Fruit fly (Drosophila melanogaster) whole organism, embryonic: ENCODE measurements around the gene CG6830.
A peak's percentile ranks its signal among the peaks of the same experiment; 100 is the strongest.

Experiments
- Abd-B ChIP-seq: fragments of 200-800 bp; sonication (Bioruptor generic); optimal IDR thresholded peaks from 2 replicates; lab custom pipeline; 2018; ENCODE audit warnings: missing biosample characterization, mild to moderate bottlenecking, missing genetic modification characterization, moderate library complexity
- Atf-2 ChIP-seq: fragments of 200-800 bp; sonication (Bioruptor generic); optimal IDR thresholded peaks from 2 replicates; lab custom pipeline; 2016; ENCODE audit warnings: missing biosample characterization, missing genetic modification characterization
- CG10431 ChIP-seq: fragments of 200-800 bp; sonication (Bioruptor generic); optimal IDR thresholded peaks from 3 replicates; lab custom pipeline; 2018; ENCODE audit warnings: missing biosample characterization, mild to moderate bottlenecking, missing genetic modification characterization
- CG10565 ChIP-seq: fragments of 200-800 bp; sonication (Bioruptor generic); optimal IDR thresholded peaks from 3 replicates; lab custom pipeline; 2016; ENCODE audit warnings: missing biosample characterization, mild to moderate bottlenecking, missing genetic modification characterization
- CG11398 ChIP-seq: fragments of 200-800 bp; sonication (Bioruptor generic); optimal IDR thresholded peaks from 2 replicates; lab custom pipeline; 2016; ENCODE audit warnings: missing biosample characterization, missing genetic modification characterization
- CG1233 ChIP-seq: fragments of 200-800 bp; sonication (Bioruptor generic); optimal IDR thresholded peaks from 4 replicates; lab custom pipeline; 2018; ENCODE audit warnings: missing biosample characterization, mild to moderate bottlenecking, missing genetic modification characterization
- CG12659 ChIP-seq: fragments of 200-800 bp; sonication (Bioruptor generic); optimal IDR thresholded peaks from 3 replicates; lab custom pipeline; 2017; ENCODE audit warnings: mild to moderate bottlenecking, missing biosample characterization, missing genetic modification reagents, missing genetic modification characterization
- CG13424 ChIP-seq: fragments of 200-800 bp; sonication (Bioruptor generic); optimal IDR thresholded peaks from 2 replicates; lab custom pipeline; 2019; ENCODE audit warnings: missing biosample characterization, mild to moderate bottlenecking, missing genetic modification characterization, moderate library complexity
- CG13624 ChIP-seq: fragments of 200-800 bp; sonication (Bioruptor generic); optimal IDR thresholded peaks from 2 replicates; lab custom pipeline; 2016; ENCODE audit warnings: missing biosample characterization, missing genetic modification characterization
- CG14014 ChIP-seq: fragments of 200-800 bp; sonication (Bioruptor generic); IDR thresholded peaks from 2 replicates; pipeline ENCODE4 v1.3.6; 2022; ENCODE audit warnings: missing biosample characterization, missing genetic modification characterization
- CG15011 ChIP-seq: fragments of 200-800 bp; sonication (Bioruptor generic); optimal IDR thresholded peaks from 3 replicates; lab custom pipeline; 2018; ENCODE audit warnings: missing biosample characterization, mild to moderate bottlenecking, missing genetic modification characterization
- CG1602 ChIP-seq: fragments of 200-800 bp; sonication (Bioruptor generic); optimal IDR thresholded peaks from 3 replicates; lab custom pipeline; 2016; ENCODE audit warnings: missing biosample characterization, missing genetic modification characterization
- CG16813 ChIP-seq: fragments of 200-800 bp; sonication (Bioruptor generic); IDR thresholded peaks from 3 replicates; pipeline ENCODE4 v1.3.6; 2022; ENCODE audit warnings: missing biosample characterization, missing genetic modification characterization; ENCODE audit not compliant: partially characterized antibody
- CG17359 ChIP-seq: fragments of 200-800 bp; sonication (Bioruptor generic); optimal IDR thresholded peaks from 3 replicates; lab custom pipeline; 2018; ENCODE audit warnings: missing biosample characterization, mild to moderate bottlenecking, missing genetic modification characterization, moderate library complexity
- CG18599 ChIP-seq: fragments of 200-800 bp; sonication (Bioruptor generic); optimal IDR thresholded peaks from 3 replicates; lab custom pipeline; 2017; ENCODE audit warnings: missing biosample characterization, missing genetic modification characterization, mild to moderate bottlenecking, moderate library complexity, missing genetic modification reagents
- CG2889 ChIP-seq: fragments of 200-800 bp; sonication (Bioruptor generic); IDR thresholded peaks from 3 replicates; pipeline ENCODE4 v1.3.6; 2022; ENCODE audit warnings: missing biosample characterization, missing genetic modification characterization
- CG30431 ChIP-seq: fragments of 200-800 bp; sonication (Bioruptor generic); optimal IDR thresholded peaks from 2 replicates; lab custom pipeline; 2017; ENCODE audit warnings: missing biosample characterization, missing genetic modification characterization
- CG34376 ChIP-seq: fragments of 200-800 bp; sonication (Bioruptor generic); optimal IDR thresholded peaks from 2 replicates; lab custom pipeline; 2018; ENCODE audit warnings: missing biosample characterization, mild to moderate bottlenecking, missing genetic modification characterization
- CG3995 ChIP-seq: fragments of 200-800 bp; sonication (Bioruptor generic); optimal IDR thresholded peaks from 3 replicates; lab custom pipeline; 2016; ENCODE audit warnings: missing biosample characterization, missing genetic modification characterization
- CG4707 ChIP-seq: fragments of 200-800 bp; sonication (Bioruptor generic); optimal IDR thresholded peaks from 2 replicates; lab custom pipeline; 2018; ENCODE audit warnings: missing biosample characterization, mild to moderate bottlenecking, missing genetic modification characterization, moderate library complexity
- CG6254 ChIP-seq: fragments of 200-800 bp; sonication (Bioruptor generic); optimal IDR thresholded peaks from 3 replicates; lab custom pipeline; 2017; ENCODE audit warnings: mild to moderate bottlenecking, missing biosample characterization, missing genetic modification reagents, missing genetic modification characterization
- CG6813 ChIP-seq: fragments of 200-800 bp; sonication (Bioruptor generic); optimal IDR thresholded peaks from 2 replicates; lab custom pipeline; 2017; ENCODE audit warnings: missing biosample characterization, missing genetic modification characterization, mild to moderate bottlenecking, moderate library complexity, missing genetic modification reagents
- CG7357 ChIP-seq: fragments of 200-800 bp; sonication (Bioruptor generic); IDR thresholded peaks from 3 replicates; pipeline ENCODE4 v1.3.6; 2022; ENCODE audit warnings: missing biosample characterization, missing genetic modification characterization
- CG8281 ChIP-seq: fragments of 200-800 bp; sonication (Bioruptor generic); optimal IDR thresholded peaks from 2 replicates; lab custom pipeline; 2018; ENCODE audit warnings: missing biosample characterization, mild to moderate bottlenecking, missing genetic modification characterization, moderate library complexity
- CG9215 ChIP-seq: fragments of 200-800 bp; sonication (Bioruptor generic); IDR thresholded peaks from 2 replicates; pipeline ENCODE4 v1.3.6; 2022; ENCODE audit warnings: missing biosample characterization, missing genetic modification characterization
- CG9817 ChIP-seq: fragments of 200-800 bp; sonication (Bioruptor generic); optimal IDR thresholded peaks from 2 replicates; lab custom pipeline; 2018; ENCODE audit warnings: missing biosample characterization, mild to moderate bottlenecking, missing genetic modification characterization, moderate library complexity
- D19B ChIP-seq: fragments of 200-800 bp; sonication (Bioruptor generic); optimal IDR thresholded peaks from 2 replicates; lab custom pipeline; 2017; ENCODE audit warnings: missing biosample characterization, mild to moderate bottlenecking, missing genetic modification characterization
- Dfd ChIP-seq, 2 experiments: fragments of >200 bp; optimal IDR thresholded peaks; 2 replicates each; lab custom pipeline; 2017; ENCODE audit warnings: missing biosample characterization in 2 of 2, missing genetic modification characterization in 2 of 2
- Ets97D ChIP-seq: fragments of 200-800 bp; sonication (Bioruptor generic); optimal IDR thresholded peaks from 3 replicates; lab custom pipeline; 2016; ENCODE audit warnings: missing biosample characterization, missing genetic modification characterization
- Gug ChIP-seq: fragments of 200-800 bp; sonication (Bioruptor generic); IDR thresholded peaks from 4 replicates; pipeline ENCODE4 v1.3.6; 2022; ENCODE audit warnings: missing biosample characterization, missing genetic modification characterization
- Hey ChIP-seq: fragments of 200-800 bp; sonication (Bioruptor generic); optimal IDR thresholded peaks from 3 replicates; lab custom pipeline; 2018; ENCODE audit warnings: missing biosample characterization, mild to moderate bottlenecking, missing genetic modification characterization
- Scr ChIP-seq: fragments of 200-800 bp; sonication (Bioruptor generic); IDR thresholded peaks from 2 replicates; pipeline ENCODE4 v1.3.6; 2022; ENCODE audit warnings: missing biosample characterization, missing genetic modification characterization; ENCODE audit not compliant: partially characterized antibody
- Side ChIP-seq: fragments of 200-800 bp; sonication (Bioruptor generic); optimal IDR thresholded peaks from 2 replicates; lab custom pipeline; 2016; ENCODE audit warnings: missing biosample characterization, missing genetic modification characterization
- Sin3A ChIP-seq: fragments of >200 bp; optimal IDR thresholded peaks from 2 replicates; lab custom pipeline; 2018
- Sry-β ChIP-seq: fragments of 200-800 bp; sonication (Bioruptor generic); optimal IDR thresholded peaks from 2 replicates; lab custom pipeline; 2018; ENCODE audit warnings: missing biosample characterization, mild to moderate bottlenecking, missing genetic modification characterization, moderate library complexity
- Tbp ChIP-seq: fragments of >200 bp; optimal IDR thresholded peaks from 2 replicates; lab custom pipeline; 2018; ENCODE audit warnings: missing biosample characterization, missing genetic modification characterization
- ara ChIP-seq: fragments of 200-800 bp; sonication (Bioruptor generic); IDR thresholded peaks from 2 replicates; pipeline ENCODE4 v1.3.6; 2022; ENCODE audit warnings: missing biosample characterization, missing genetic modification characterization
- bab2 ChIP-seq: fragments of 200-800 bp; sonication (Bioruptor generic); optimal IDR thresholded peaks from 2 replicates; lab custom pipeline; 2016; ENCODE audit warnings: missing biosample characterization, missing genetic modification characterization
- bsh ChIP-seq, 2 experiments: fragments of 200-800 bp; sonication (Bioruptor generic); optimal IDR thresholded peaks; 2 replicates each; lab custom pipeline; 2017 to 2018; ENCODE audit warnings: mild to moderate bottlenecking in 2 of 2, missing biosample characterization in 2 of 2, missing genetic modification characterization in 2 of 2, moderate library complexity in 1 of 2
- crp ChIP-seq, 2 experiments: fragments of 200-800 bp; sonication (Bioruptor generic); optimal IDR thresholded peaks; 2 replicates in 1 of 2; 3 replicates in 1 of 2; lab custom pipeline; 2017; ENCODE audit warnings: missing biosample characterization in 2 of 2, missing genetic modification characterization in 2 of 2, mild to moderate bottlenecking in 1 of 2, moderate library complexity in 1 of 2
- fd96Cb ChIP-seq: fragments of 200-800 bp; sonication (Bioruptor generic); optimal IDR thresholded peaks from 2 replicates; lab custom pipeline; 2018; ENCODE audit warnings: missing biosample characterization, mild to moderate bottlenecking, missing genetic modification characterization, moderate library complexity
- gfzf ChIP-seq: fragments of 200-800 bp; sonication (Bioruptor generic); optimal IDR thresholded peaks from 2 replicates; lab custom pipeline; 2016; ENCODE audit warnings: missing biosample characterization, mild to moderate bottlenecking, missing genetic modification characterization, moderate library complexity
- gt ChIP-seq: fragments of 200-800 bp; sonication (Bioruptor generic); IDR thresholded peaks from 2 replicates; pipeline ENCODE4 v1.3.6; 2022; ENCODE audit warnings: missing biosample characterization, missing genetic modification characterization
- luna ChIP-seq: fragments of 200-800 bp; sonication (Bioruptor generic); optimal IDR thresholded peaks from 2 replicates; lab custom pipeline; 2016; ENCODE audit warnings: missing biosample characterization, missing genetic modification characterization
- nerfin-1 ChIP-seq: fragments of 200-800 bp; sonication (Bioruptor generic); optimal IDR thresholded peaks from 3 replicates; lab custom pipeline; 2019; ENCODE audit warnings: missing biosample characterization, mild to moderate bottlenecking, missing genetic modification characterization, moderate library complexity
- nerfin-2 ChIP-seq: fragments of 200-800 bp; sonication (Bioruptor generic); IDR thresholded peaks from 2 replicates; pipeline ENCODE4 v1.3.6; 2022; ENCODE audit warnings: missing biosample characterization, missing genetic modification characterization; ENCODE audit not compliant: partially characterized antibody
- nmo ChIP-seq: fragments of 200-800 bp; sonication (Bioruptor generic); optimal IDR thresholded peaks from 2 replicates; lab custom pipeline; 2018; ENCODE audit warnings: missing biosample characterization, mild to moderate bottlenecking, missing genetic modification characterization, moderate library complexity
- pnt ChIP-seq: fragments of 200-800 bp; sonication (Bioruptor generic); optimal IDR thresholded peaks from 3 replicates; lab custom pipeline; 2016; ENCODE audit warnings: missing biosample characterization, missing genetic modification characterization
- shn ChIP-seq: fragments of 200-800 bp; sonication (Bioruptor generic); optimal IDR thresholded peaks from 3 replicates; lab custom pipeline; 2016; ENCODE audit warnings: missing biosample characterization, missing genetic modification characterization

CG6830 gene

dm6 chr3R:11656614-11657216 lies 27.4 kb downstream of the CG6830 start (continued):
- TF ChIP-seq CG1233 (GFP tag; lab: Kevin White, UChicago) (peak; percentile 95), D19B (peak; percentile 89), shn (GFP tag; lab: Kevin White, UChicago) (peak; percentile 89), Side (peak; percentile 93), Gug (GFP tag; lab: Robert Waterston, UW) (peak; percentile 94), CG11398 (GFP tag; lab: Kevin White, UChicago) (peak; percentile 83), CG17359 (peak; percentile 97), bab2 (GFP tag; lab: Kevin White, UChicago) (peak; percentile 96), Ets97D (peak; percentile 88), gt (peak; percentile 87), CG1602 (peak; percentile 94), CG6813 (GFP tag; lab: Kevin White, UChicago) (peak; percentile 95), CG3995 (GFP tag; lab: Kevin White, UChicago) (peak; percentile 65), CG9215 (GFP tag; lab: Robert Waterston, UW) (peak; percentile 93), fd96Cb (tag; lab: Kevin White, UChicago) (peak; percentile 95), CG13624 (peak; percentile 95), Sry-β (GFP tag; lab: Kevin White, UChicago) (peak; percentile 59), CG9817 (tag; lab: Kevin White, UChicago) (peak; percentile 94), nerfin-2 (GFP tag; lab: Robert Waterston, UW) (no peak), CG15011 (GFP tag; lab: Kevin White, UChicago) (peak; percentile 90), CG14014 (GFP tag; lab: Robert Waterston, UW) (peak; percentile 97), CG16813 (GFP tag; lab: Robert Waterston, UW) (no peak), nmo (GFP tag; lab: Kevin White, UChicago) (peak; percentile 96), pnt (GFP tag; lab: Kevin White, UChicago) (peak; percentile 95), Hey (tag; lab: Kevin White, UChicago) (peak; percentile 54), CG2889 (GFP tag; lab: Robert Waterston, UW) (peak; percentile 96), CG30431 (GFP tag; lab: Kevin White, UChicago) (peak; percentile 93), luna (GFP tag; lab: Kevin White, UChicago) (peak; percentile 85), CG4707 (GFP tag; lab: Kevin White, UChicago) (peak; percentile 93), gfzf (GFP tag; lab: Kevin White, UChicago) (no peak), CG13424 (tag; lab: Kevin White, UChicago) (peak; percentile 97), CG10565 (GFP tag; lab: Kevin White, UChicago) (peak; percentile 75), CG6254 (GFP tag; lab: Kevin White, UChicago) (peak; percentile 84), crp (GFP tag; optimal IDR thresholded peaks at IDR 0.05; lab: Kevin White, UChicago) (peak in 1 of 2 experiments; percentile 57), CG34376 (GFP tag; lab: Kevin White, UChicago) (peak; percentile 77), bsh (GFP tag; optimal IDR thresholded peaks at IDR 0.05; lab: Kevin White, UChicago) (peak; percentile 98), ara (GFP tag; lab: Robert Waterston, UW) (peak; percentile 95), CG12659 (GFP tag; lab: Kevin White, UChicago) (peak; percentile 98), Scr (no peak), Tbp (GFP tag; lab: Kevin White, UChicago) (no peak), CG7357 (peak; percentile 91), CG18599 (GFP tag; lab: Kevin White, UChicago) (peak; percentile 97), Sin3A (lab: Kevin White, UChicago) (no peak), nerfin-1 (tag; lab: Kevin White, UChicago) (peak; percentile 90), CG8281 (peak; percentile 83), Atf-2 (GFP tag; lab: Kevin White, UChicago) (peak; percentile 93), Dfd (GFP tag; optimal IDR thresholded peaks at IDR 0.05; lab: Kevin White, UChicago) (no peak), Abd-B (GFP tag; lab: Kevin White, UChicago) (peak; percentile 91), CG10431 (GFP tag; lab: Kevin White, UChicago) (peak; percentile 81)
